Fruit fly (Drosophila melanogaster): ENCODE results near the gene Ype.
A peak's percentile ranks its signal among the peaks of the same experiment; 100 is the strongest.

The Ype gene

DNA sequence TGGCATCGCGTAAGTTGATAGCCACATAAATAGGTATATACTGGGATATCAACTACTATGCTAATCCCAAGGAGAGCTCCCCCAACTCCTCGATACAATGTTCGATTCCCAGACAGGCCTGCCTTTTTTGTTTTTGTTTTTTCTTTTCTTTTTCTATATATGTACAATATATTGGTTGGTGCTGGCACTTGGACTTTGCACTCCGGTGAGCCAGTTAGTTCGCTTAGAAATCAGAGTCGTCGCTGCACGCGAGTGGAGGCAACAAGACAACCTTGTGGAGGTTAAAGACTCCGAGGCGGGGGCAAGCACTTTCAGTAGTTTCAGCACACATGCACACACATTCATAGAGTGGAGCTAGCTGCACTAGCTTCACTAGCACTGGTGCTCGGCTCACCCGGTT lies 19.1 kb upstream of the Ype start (continued):
- TF ChIP-seq Smox (GFP tag; optimal IDR thresholded peaks at IDR 0.05) (no peak), CG6792 (GFP tag; optimal IDR thresholded peaks at IDR 0.05) (no peak), vri (GFP tag; optimal IDR thresholded peaks at IDR 0.05) (no peak), CG9139 (GFP tag; optimal IDR thresholded peaks at IDR 0.05) (peak; percentile 62), CG34406 (GFP tag; optimal IDR thresholded peaks at IDR 0.05) (no peak), CG32006 (GFP tag; optimal IDR thresholded peaks at IDR 0.05) (no peak), CG11762 (GFP tag; optimal IDR thresholded peaks at IDR 0.05; ENCODE audit: insufficient read depth) (no peak), fd59A (GFP tag; optimal IDR thresholded peaks at IDR 0.05) (no peak), CG11294 (GFP tag; IDR thresholded peaks at IDR 0.05) (no peak), Sox14 (GFP tag; optimal IDR thresholded peaks at IDR 0.05) (no peak), CG6276 (GFP tag; optimal IDR thresholded peaks at IDR 0.05) (peak; percentile 68), CG15336 (GFP tag; IDR thresholded peaks at IDR 0.05) (peak; percentile 51; the same call in 1 of the 2 replicates), CG8632 (GFP tag; optimal IDR thresholded peaks at IDR 0.05) (no peak), Hr38 (GFP tag; optimal IDR thresholded peaks at IDR 0.05) (no peak), dsx (GFP tag; optimal IDR thresholded peaks at IDR 0.05; ENCODE audit: poor library complexity, severe bottlenecking) (peak; percentile 79), CG16779 (tag; optimal IDR thresholded peaks at IDR 0.05) (peak; percentile 44), CG3032 (tag; optimal IDR thresholded peaks at IDR 0.05) (no peak), CG6163 (GFP tag; IDR thresholded peaks at IDR 0.05) (no peak), esn (GFP tag; optimal IDR thresholded peaks at IDR 0.05) (no peak), acj6 (GFP tag; optimal IDR thresholded peaks at IDR 0.05) (no peak), ss (GFP tag; optimal IDR thresholded peaks at IDR 0.05) (peak; percentile 65 to 87), topi (GFP tag; optimal IDR thresholded peaks at IDR 0.05) (no peak), Lpt (GFP tag; optimal IDR thresholded peaks at IDR 0.05) (peak; percentile 51), Met (GFP tag; optimal IDR thresholded peaks at IDR 0.05) (no peak), OdsH (GFP tag; optimal IDR thresholded peaks at IDR 0.05) (no peak), lz (GFP tag; optimal IDR thresholded peaks at IDR 0.05) (no peak), Eip75B (GFP tag; optimal IDR thresholded peaks at IDR 0.05) (no peak), fd85E (GFP tag; optimal IDR thresholded peaks at IDR 0.05) (no peak), CG31627 (GFP tag; optimal IDR thresholded peaks at IDR 0.05) (no peak), salr (GFP tag; optimal IDR thresholded peaks at IDR 0.05) (no peak), Blimp-1 (GFP tag; optimal IDR thresholded peaks at IDR 0.05) (no peak), svp (GFP tag) (no peak), Hr4 (GFP tag; optimal IDR thresholded peaks at IDR 0.05) (peak; percentile 15)

dm6 chrX:13403962-13404830 lies 17.0 kb upstream of the Ype start, which contains the start of gene GstT4:
TSS of gene GstT4 (plus strand) at chrX:13404749.
- TF ChIP-seq salr (GFP tag; optimal IDR thresholded peaks at IDR 0.05): peak; percentile 64 to 94
- TF ChIP-seq topi (GFP tag; optimal IDR thresholded peaks at IDR 0.05): peak; percentile 83
- peak; percentile 94 for TF ChIP-seq CG6792 (GFP tag; optimal IDR thresholded peaks at IDR 0.05)
- TF ChIP-seq fd85E (GFP tag; optimal IDR thresholded peaks at IDR 0.05): peak; percentile 86
- TF ChIP-seq CG11902 (GFP tag; optimal IDR thresholded peaks at IDR 0.05): peak; percentile 25
- TF ChIP-seq lz (GFP tag; optimal IDR thresholded peaks at IDR 0.05): peak; percentile 81
- TF ChIP-seq dsx (GFP tag; optimal IDR thresholded peaks at IDR 0.05; ENCODE audit: poor library complexity, severe bottlenecking): peak; percentile 95
- peak; percentile 92 for TF ChIP-seq achi (GFP tag; optimal IDR thresholded peaks at IDR 0.05)
- peak; percentile 97 for TF ChIP-seq CG9139 (GFP tag; optimal IDR thresholded peaks at IDR 0.05)
- TF ChIP-seq Gug (GFP tag; IDR thresholded peaks at IDR 0.05): peak; percentile 96
- TF ChIP-seq Hr39 (GFP tag; optimal IDR thresholded peaks at IDR 0.05): peak; percentile 42
- peak; percentile 69 for TF ChIP-seq Hr4 (GFP tag; optimal IDR thresholded peaks at IDR 0.05)
- TF ChIP-seq CG10669 (GFP tag; optimal IDR thresholded peaks at IDR 0.05): peak; percentile 69
- TF ChIP-seq spab (GFP tag; optimal IDR thresholded peaks at IDR 0.05): peak; percentile 89
- peak; percentile 99 for TF ChIP-seq eg (GFP tag; IDR thresholded peaks at IDR 0.05)
- peak; percentile 92 for TF ChIP-seq CG3919 (GFP tag; optimal IDR thresholded peaks at IDR 0.05)
- TF ChIP-seq fkh (GFP tag; optimal IDR thresholded peaks at IDR 0.05): peak; percentile 80
- peak; percentile 96 for TF ChIP-seq svp (GFP tag)
- TF ChIP-seq Eip75B (GFP tag; optimal IDR thresholded peaks at IDR 0.05): peak; percentile 94
- peak; percentile 66 for TF ChIP-seq Hr38 (GFP tag; optimal IDR thresholded peaks at IDR 0.05)
- TF ChIP-seq CG11762 (GFP tag; optimal IDR thresholded peaks at IDR 0.05; ENCODE audit: insufficient read depth): peak; percentile 91
- TF ChIP-seq net (GFP tag; optimal IDR thresholded peaks at IDR 0.05): peak; percentile 97
- peak; percentile 78 for TF ChIP-seq CG8319 (GFP tag; optimal IDR thresholded peaks at IDR 0.05)
- TF ChIP-seq CG11294 (GFP tag; IDR thresholded peaks at IDR 0.05): peak; percentile 82
- peak; percentile 89 for TF ChIP-seq CG3032 (tag; optimal IDR thresholded peaks at IDR 0.05)
- TF ChIP-seq CG1621 (tag; optimal IDR thresholded peaks at IDR 0.05): peak; percentile 91
- peak; percentile 99 for TF ChIP-seq Lpt (GFP tag; optimal IDR thresholded peaks at IDR 0.05)
- TF ChIP-seq Sox102F (GFP tag; optimal IDR thresholded peaks at IDR 0.05): peak; percentile 85
- peak; percentile 90 for TF ChIP-seq CG6276 (GFP tag; optimal IDR thresholded peaks at IDR 0.05)
- TF ChIP-seq CG7368 (GFP tag; optimal IDR thresholded peaks at IDR 0.05): peak; percentile 95
